Worm (Caenorhabditis elegans) whole organism, L2 larva: ENCODE data around the gene yju-2.

Experiments used
- C34F6.9 ChIP-seq: fragments of 150-350 bp; optimal IDR thresholded peaks from 2 replicates; lab custom pipeline; 2014; ENCODE audit warnings: missing biosample characterization, missing genetic modification characterization
- F13H6.1 ChIP-seq: sonication (generic microtip); optimal IDR thresholded peaks from 2 replicates; lab custom pipeline; 2016; ENCODE audit warnings: missing genetic modification characterization, missing compliant biosample characterization
- R02D3.7 ChIP-seq: fragments of 150-350 bp; optimal IDR thresholded peaks from 2 replicates; lab custom pipeline; 2014; ENCODE audit warnings: missing biosample characterization, missing genetic modification characterization
- ZK546.5 ChIP-seq: sonication (generic microtip); optimal IDR thresholded peaks from 2 replicates; lab custom pipeline; 2017; ENCODE audit warnings: missing biosample characterization, missing genetic modification characterization
- alr-1 ChIP-seq: fragments of 150-350 bp; optimal IDR thresholded peaks from 2 replicates; lab custom pipeline; 2014; ENCODE audit warnings: missing biosample characterization, missing genetic modification characterization
- aly-2 ChIP-seq: fragments of 150-350 bp; optimal IDR thresholded peaks from 2 replicates; lab custom pipeline; 2014; ENCODE audit warnings: missing biosample characterization, missing genetic modification characterization
- ama-1 ChIP-seq: fragments of 150-350 bp; optimal IDR thresholded peaks from 2 replicates; lab custom pipeline; 2018; ENCODE audit warnings: inconsistent platforms
- blmp-1 ChIP-seq: sonication (generic microtip); optimal IDR thresholded peaks from 2 replicates; lab custom pipeline; 2017; ENCODE audit warnings: missing genetic modification characterization, mild to moderate bottlenecking, missing compliant biosample characterization, antibody characterized with exemption, moderate library complexity; ENCODE audit not compliant: insufficient read depth
- ceh-16 ChIP-seq: fragments of 150-350 bp; optimal IDR thresholded peaks from 2 replicates; lab custom pipeline; 2014; ENCODE audit warnings: missing biosample characterization, missing genetic modification characterization
- crh-2 ChIP-seq: sonication (generic microtip); optimal IDR thresholded peaks from 2 replicates; lab custom pipeline; 2017; ENCODE audit warnings: missing biosample characterization, missing genetic modification characterization
- dmd-4 ChIP-seq: sonication (generic microtip); optimal IDR thresholded peaks from 2 replicates; lab custom pipeline; 2017; ENCODE audit warnings: missing biosample characterization, missing genetic modification characterization
- egl-27 ChIP-seq: sonication (generic microtip); optimal IDR thresholded peaks from 3 replicates; lab custom pipeline; 2017; ENCODE audit warnings: missing biosample characterization, missing genetic modification reagents, missing genetic modification characterization
- elt-1 ChIP-seq: fragments of 150-350 bp; optimal IDR thresholded peaks from 2 replicates; lab custom pipeline; 2014; ENCODE audit warnings: missing biosample characterization, missing genetic modification characterization
- elt-3 ChIP-seq: sonication (generic microtip); optimal IDR thresholded peaks from 2 replicates; lab custom pipeline; 2017; ENCODE audit warnings: missing biosample characterization, missing genetic modification characterization
- fos-1 ChIP-seq: fragments of 150-350 bp; optimal IDR thresholded peaks from 2 replicates; lab custom pipeline; 2014; ENCODE audit warnings: missing biosample characterization, missing genetic modification characterization
- gmeb-1 ChIP-seq: fragments of 150-350 bp; optimal IDR thresholded peaks from 2 replicates; lab custom pipeline; 2014; ENCODE audit warnings: missing biosample characterization, missing genetic modification characterization
- lin-11 ChIP-seq: fragments of 150-350 bp; sonication (generic microtip); optimal IDR thresholded peaks from 2 replicates; lab custom pipeline; 2014; ENCODE audit warnings: missing biosample characterization, missing genetic modification characterization, inconsistent platforms, mixed read lengths
- lin-13 ChIP-seq: fragments of 150-350 bp; optimal IDR thresholded peaks from 2 replicates; lab custom pipeline; 2014; ENCODE audit warnings: missing biosample characterization, missing genetic modification reagents, missing genetic modification characterization
- lin-39 ChIP-seq: fragments of 150-350 bp; optimal IDR thresholded peaks from 2 replicates; lab custom pipeline; 2014; ENCODE audit warnings: missing biosample characterization, missing genetic modification reagents, missing genetic modification characterization
- lsy-2 ChIP-seq, 2 experiments: fragments of 150-350 bp in 1 of 2; sonication (generic microtip) in 1 of 2; optimal IDR thresholded peaks; 2 replicates each; lab custom pipeline; 2014 to 2017; ENCODE audit warnings: missing biosample characterization in 2 of 2, missing genetic modification characterization in 2 of 2
- mab-5 ChIP-seq: fragments of 150-350 bp; optimal IDR thresholded peaks from 2 replicates; lab custom pipeline; 2014; ENCODE audit warnings: missing biosample characterization, missing genetic modification characterization
- mbf-1 ChIP-seq: sonication (generic microtip); optimal IDR thresholded peaks from 2 replicates; lab custom pipeline; 2017; ENCODE audit warnings: missing biosample characterization, missing genetic modification characterization
- nhr-10 ChIP-seq: sonication (generic microtip); optimal IDR thresholded peaks from 2 replicates; lab custom pipeline; 2017; ENCODE audit warnings: missing biosample characterization, missing genetic modification characterization
- nhr-12 ChIP-seq: fragments of 150-350 bp; optimal IDR thresholded peaks from 2 replicates; lab custom pipeline; 2014; ENCODE audit warnings: missing biosample characterization, missing genetic modification characterization
- nhr-129 ChIP-seq: fragments of 150-350 bp; optimal IDR thresholded peaks from 2 replicates; lab custom pipeline; 2014; ENCODE audit warnings: missing biosample characterization, missing genetic modification characterization
- nhr-21 ChIP-seq: fragments of 150-350 bp; optimal IDR thresholded peaks from 2 replicates; lab custom pipeline; 2014; ENCODE audit warnings: missing biosample characterization, missing genetic modification characterization
- nhr-23 ChIP-seq: fragments of 150-350 bp; optimal IDR thresholded peaks from 2 replicates; lab custom pipeline; 2014; ENCODE audit warnings: missing biosample characterization, missing genetic modification reagents, missing genetic modification characterization
- nhr-25 ChIP-seq: fragments of 150-350 bp; sonication (generic microtip); optimal IDR thresholded peaks from 3 replicates; lab custom pipeline; 2014; ENCODE audit warnings: missing biosample characterization, missing genetic modification characterization
- nhr-6 ChIP-seq: fragments of 150-350 bp; optimal IDR thresholded peaks from 2 replicates; lab custom pipeline; 2014; ENCODE audit warnings: missing biosample characterization, missing genetic modification characterization
- nhr-77 ChIP-seq: fragments of 150-350 bp; optimal IDR thresholded peaks from 2 replicates; lab custom pipeline; 2014; ENCODE audit warnings: missing biosample characterization, missing genetic modification characterization
- sem-4 ChIP-seq: fragments of 150-350 bp; optimal IDR thresholded peaks from 2 replicates; lab custom pipeline; 2014; ENCODE audit warnings: missing biosample characterization, missing genetic modification reagents, missing genetic modification characterization
- skn-1 ChIP-seq: sonication (generic microtip); optimal IDR thresholded peaks from 2 replicates; lab custom pipeline; 2017; ENCODE audit warnings: missing biosample characterization, missing genetic modification characterization
- sma-3 ChIP-seq: sonication (generic microtip); optimal IDR thresholded peaks from 2 replicates; lab custom pipeline; 2016; ENCODE audit warnings: missing genetic modification reagents, missing genetic modification characterization, missing compliant biosample characterization
- sma-9 ChIP-seq, 2 experiments: fragments of 150-350 bp in 1 of 2; sonication (generic microtip) in 1 of 2; optimal IDR thresholded peaks; 2 replicates each; lab custom pipeline; 2014 to 2016; ENCODE audit warnings: missing genetic modification characterization in 2 of 2, mild to moderate bottlenecking in 1 of 2, missing biosample characterization in 1 of 2, missing compliant biosample characterization in 1 of 2, missing genetic modification reagents in 1 of 2, moderate library complexity in 1 of 2
- snpc-4 ChIP-seq: fragments of 150-350 bp; optimal IDR thresholded peaks from 2 replicates; lab custom pipeline; 2014; ENCODE audit warnings: missing biosample characterization, missing genetic modification characterization
- unc-39 ChIP-seq: fragments of 150-350 bp; optimal IDR thresholded peaks from 2 replicates; lab custom pipeline; 2014; ENCODE audit warnings: missing biosample characterization, missing genetic modification characterization
- unc-55 ChIP-seq: fragments of 150-350 bp; sonication (generic microtip); optimal IDR thresholded peaks from 3 replicates; lab custom pipeline; 2014; ENCODE audit warnings: missing biosample characterization, missing genetic modification reagents, missing genetic modification characterization
- unc-62 ChIP-seq: fragments of 150-350 bp; optimal IDR thresholded peaks from 2 replicates; lab custom pipeline; 2014; ENCODE audit warnings: missing biosample characterization, missing genetic modification reagents, missing genetic modification characterization
- zag-1 ChIP-seq: fragments of 150-350 bp; optimal IDR thresholded peaks from 2 replicates; lab custom pipeline; 2014; ENCODE audit warnings: missing biosample characterization, missing genetic modification characterization
- ztf-1 ChIP-seq: fragments of 200-800 bp; sonication (Bioruptor generic); conservative IDR thresholded peaks from 2 replicates; pipeline ENCODE4 v1.3.6; 2022; ENCODE audit warnings: missing genetic modification characterization, missing compliant biosample characterization
- ztf-11 ChIP-seq: sonication (generic microtip); optimal IDR thresholded peaks from 2 replicates; lab custom pipeline; 2017; ENCODE audit warnings: missing biosample characterization, missing genetic modification characterization
- ztf-4 ChIP-seq: fragments of 150-350 bp; optimal IDR thresholded peaks from 2 replicates; lab custom pipeline; 2014; ENCODE audit warnings: missing biosample characterization, missing genetic modification characterization

The yju-2 gene

ce11 chrIII:7158709-7159108 lies 25.4 kb upstream of the yju-2 start, which contains the start of gene nuo-4:
nuo-4 (minus strand) TSS chrIII:7158809.
- TF ChIP-seq crh-2 (tag; lab: Kevin White, UChicago) = no peak
- no peak for TF ChIP-seq nhr-6 (tag; lab: Kevin White, UChicago)
- no peak for TF ChIP-seq ceh-16 (tag; lab: Kevin White, UChicago)
- no peak for TF ChIP-seq mbf-1 (tag; lab: Kevin White, UChicago)
- no peak for TF ChIP-seq nhr-129 (tag; lab: Kevin White, UChicago)
- TF ChIP-seq C34F6.9 (tag; lab: Kevin White, UChicago) = no peak
- TF ChIP-seq unc-62 (GFP tag; lab: Kevin White, UChicago) = no peak
- TF ChIP-seq elt-1 (tag; lab: Kevin White, UChicago) = no peak
- TF ChIP-seq nhr-23 (tag; lab: Kevin White, UChicago) = no peak
- no peak for TF ChIP-seq elt-3 (tag; lab: Kevin White, UChicago)
- TF ChIP-seq ztf-1 (GFP tag; lab: Robert Waterston, UW) = no peak
- TF ChIP-seq nhr-10 (tag; lab: Kevin White, UChicago) = no peak
- TF ChIP-seq gmeb-1 (tag; lab: Kevin White, UChicago) = no peak
- no peak for TF ChIP-seq ztf-11 (tag; lab: Kevin White, UChicago)
- no peak for TF ChIP-seq blmp-1 (tag; lab: Kevin White, UChicago)
- TF ChIP-seq sma-9 (GFP tag; optimal IDR thresholded peaks at IDR 0.05; lab: Kevin White, UChicago) = no peak
- TF ChIP-seq sma-9 (tag; optimal IDR thresholded peaks at IDR 0.05; lab: Kevin White, UChicago) = no peak

DNA sequence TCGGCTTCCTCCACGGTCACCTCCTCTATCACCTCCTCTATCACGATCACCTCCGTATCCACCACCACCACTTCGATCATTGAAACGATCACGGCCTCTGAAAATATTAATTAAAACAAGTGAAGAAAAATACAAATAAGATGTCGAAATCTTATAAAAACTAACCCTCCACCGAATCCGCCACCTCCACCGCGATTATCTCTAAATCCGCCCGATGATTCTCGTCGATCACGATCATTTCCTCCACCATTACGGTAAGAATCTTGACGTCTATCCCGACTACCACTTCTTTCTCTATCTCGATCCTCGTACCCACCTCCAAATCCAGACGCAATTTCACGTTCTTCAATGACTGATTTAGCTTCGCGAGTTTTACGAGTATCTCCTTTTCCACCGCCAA lies 24.9 kb upstream of the yju-2 start:
- TF ChIP-seq lsy-2 (tag; optimal IDR thresholded peaks at IDR 0.05; lab: Kevin White, UChicago) = no peak

DNA sequence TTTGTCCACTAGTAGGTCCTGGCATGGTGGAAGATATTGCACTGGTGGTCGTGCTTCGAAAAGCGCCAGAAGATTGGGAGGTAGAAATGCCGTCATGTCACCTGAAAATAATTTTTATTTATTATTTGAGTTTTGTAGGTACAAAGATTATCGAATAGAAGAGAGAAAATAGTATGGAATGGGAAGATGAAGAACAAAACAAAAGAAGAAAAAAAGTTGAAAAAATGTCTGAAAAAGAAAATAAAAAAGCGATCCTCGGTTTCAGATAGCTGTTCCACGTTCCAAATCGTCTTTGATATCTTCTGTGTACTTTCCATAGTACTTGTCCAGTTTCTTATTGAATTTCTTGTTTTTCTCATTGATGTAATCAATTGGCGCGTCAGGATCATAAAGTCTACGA lies 23.1 kb upstream of the yju-2 start, which contains the start of gene rnp-7:
Gene rnp-7, minus strand, starts transcription at position 101 of the 400 bp plus-strand sequence.
- TF ChIP-seq ztf-4 (no peak), lin-39 (no peak), lin-13 (no peak), ztf-1 (GFP tag; lab: Robert Waterston, UW) (no peak), ZK546.5 (tag; lab: Kevin White, UChicago) (no peak), R02D3.7 (no peak), nhr-10 (tag; lab: Kevin White, UChicago) (no peak), nhr-12 (tag; lab: Kevin White, UChicago) (no peak), nhr-21 (tag; lab: Kevin White, UChicago) (no peak), mbf-1 (tag; lab: Kevin White, UChicago) (no peak), nhr-23 (tag; lab: Kevin White, UChicago) (no peak), nhr-25 (tag; lab: Kevin White, UChicago) (no peak), lin-11 (no peak), unc-62 (GFP tag; lab: Kevin White, UChicago) (no peak), elt-1 (tag; lab: Kevin White, UChicago) (no peak), aly-2 (no peak), mab-5 (no peak), unc-55 (GFP tag; lab: Kevin White, UChicago) (no peak), dmd-4 (tag; lab: Kevin White, UChicago) (no peak), alr-1 (no peak)
- TF ChIP-seq, all 48 proteins: peak for 0

DNA sequence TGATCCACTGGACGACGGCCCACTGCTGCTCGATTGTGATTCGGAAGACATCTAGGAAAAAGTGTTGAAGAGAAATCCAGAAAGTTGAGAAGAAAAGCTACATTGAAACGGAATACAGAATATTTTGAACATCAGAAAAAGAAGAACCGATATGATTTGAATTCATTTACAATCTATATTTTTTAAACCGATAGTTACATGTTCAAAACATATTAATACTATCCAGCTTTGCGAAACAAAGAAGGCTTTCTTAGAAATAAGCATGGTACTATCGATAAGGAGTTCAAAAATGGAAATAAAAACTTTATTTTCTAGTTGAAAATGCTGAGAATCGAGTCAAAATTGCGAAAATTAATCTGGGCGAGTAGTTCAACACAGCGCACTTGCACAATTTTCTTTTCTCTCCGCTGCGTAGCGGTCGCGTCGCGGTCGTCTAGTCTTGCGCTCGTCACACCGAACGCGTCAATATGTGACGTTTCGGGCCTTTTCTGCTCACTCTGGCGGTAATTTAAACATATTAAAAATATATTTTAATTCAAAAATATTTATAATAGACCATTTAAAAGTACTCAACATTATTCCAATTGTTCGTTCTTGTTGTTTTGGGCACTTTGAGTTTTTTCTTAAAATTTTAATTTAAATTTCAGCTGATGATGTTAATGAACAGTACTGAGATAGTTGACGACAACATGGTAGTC lies 21.9 kb upstream of the yju-2 start, which contains the start of the genes syf-2 and K04G7.1:
Gene syf-2, minus strand, starts transcription at position 51 of the 698 bp plus-strand sequence.
Gene K04G7.1, plus strand, starts transcription at position 648 of the 698 bp plus-strand sequence.
- TF ChIP-seq gmeb-1 (tag; lab: Kevin White, UChicago) = peak; percentile 95
- peak; percentile 82 for TF ChIP-seq fos-1 (tag; lab: Kevin White, UChicago)
- peak; percentile 87 for TF ChIP-seq lin-11
- peak; percentile 78 for TF ChIP-seq F13H6.1 (tag; lab: Kevin White, UChicago)
- TF ChIP-seq sem-4 = peak; percentile 77
- no peak for TF ChIP-seq ama-1 (lab: Kevin White, UChicago)
- no peak for TF ChIP-seq ztf-11 (tag; lab: Kevin White, UChicago)
- TF ChIP-seq ztf-4 = peak; percentile 58
- peak; percentile 56 for TF ChIP-seq ceh-16 (tag; lab: Kevin White, UChicago)
- TF ChIP-seq unc-39 (tag; lab: Kevin White, UChicago) = no peak
- TF ChIP-seq nhr-77 = peak; percentile 32
- TF ChIP-seq unc-62 (GFP tag; lab: Kevin White, UChicago) = no peak
- peak; percentile 92 for TF ChIP-seq egl-27 (tag; lab: Kevin White, UChicago)
- peak; percentile 98 for TF ChIP-seq unc-55 (GFP tag; lab: Kevin White, UChicago)
- TF ChIP-seq mbf-1 (tag; lab: Kevin White, UChicago) = no peak
- TF ChIP-seq blmp-1 (tag; lab: Kevin White, UChicago) = peak; percentile 63
- no peak for TF ChIP-seq ztf-1 (GFP tag; lab: Robert Waterston, UW)
- TF ChIP-seq lin-13 = peak; percentile 99
- TF ChIP-seq nhr-25 (tag; lab: Kevin White, UChicago) = peak; percentile 89
- TF ChIP-seq mab-5 = peak; percentile 79
- peak; percentile 94 for TF ChIP-seq crh-2 (tag; lab: Kevin White, UChicago)
- TF ChIP-seq sma-3 (GFP tag; lab: Kevin White, UChicago) = peak; percentile 86
- peak; percentile 94 for TF ChIP-seq C34F6.9 (tag; lab: Kevin White, UChicago)
- TF ChIP-seq lin-39 = peak; percentile 3
- TF ChIP-seq zag-1 (tag; lab: Kevin White, UChicago) = peak; percentile 66
- TF ChIP-seq snpc-4 (tag; lab: Kevin White, UChicago) = peak; percentile 82
- TF ChIP-seq nhr-21 (tag; lab: Kevin White, UChicago) = peak; percentile 86
- peak; percentile 82 for TF ChIP-seq nhr-129 (tag; lab: Kevin White, UChicago)
- peak; percentile 78 to 96 for TF ChIP-seq lsy-2 (tag; optimal IDR thresholded peaks at IDR 0.05; lab: Kevin White, UChicago)
- TF ChIP-seq ZK546.5 (tag; lab: Kevin White, UChicago) = peak; percentile 12
- peak; percentile 69 for TF ChIP-seq nhr-6 (tag; lab: Kevin White, UChicago)
- peak; percentile 19 for TF ChIP-seq skn-1 (tag; lab: Kevin White, UChicago)
